Fruit fly (Drosophila melanogaster) whole organism, embryonic: ENCODE data around the gene sff.

ENCODE experiments used
- ATbp ChIP-seq: fragments of 200-800 bp; sonication (Bioruptor generic); optimal IDR thresholded peaks from 2 replicates; lab custom pipeline; 2017; ENCODE audit warnings: missing biosample characterization, mild to moderate bottlenecking, missing genetic modification characterization, missing genetic modification reagents
- CG1024 ChIP-seq: fragments of 200-800 bp; sonication (Bioruptor generic); IDR thresholded peaks from 2 replicates; pipeline ENCODE4 v1.3.6; 2022; ENCODE audit warnings: missing biosample characterization, missing genetic modification characterization
- CG10654 ChIP-seq: fragments of 200-800 bp; sonication (Bioruptor generic); optimal IDR thresholded peaks from 2 replicates; lab custom pipeline; 2016; ENCODE audit warnings: missing biosample characterization, missing genetic modification characterization
- CG10959 ChIP-seq: fragments of 200-800 bp; sonication (Bioruptor generic); IDR thresholded peaks from 2 replicates; pipeline ENCODE4 v1.3.6; 2022; ENCODE audit warnings: missing biosample characterization, missing genetic modification characterization
- CG14710 ChIP-seq: fragments of 200-800 bp; sonication (Bioruptor generic); optimal IDR thresholded peaks from 3 replicates; lab custom pipeline; 2019; ENCODE audit warnings: missing biosample characterization, mild to moderate bottlenecking, missing genetic modification characterization, moderate library complexity
- CG15479 ChIP-seq: fragments of 200-800 bp; sonication (Bioruptor generic); optimal IDR thresholded peaks from 3 replicates; lab custom pipeline; 2019; ENCODE audit warnings: missing biosample characterization, mild to moderate bottlenecking, missing genetic modification characterization, moderate library complexity
- CG15601 ChIP-seq: fragments of 200-800 bp; sonication (Bioruptor generic); optimal IDR thresholded peaks from 3 replicates; lab custom pipeline; 2019; ENCODE audit warnings: missing biosample characterization, mild to moderate bottlenecking, missing genetic modification characterization, moderate library complexity
- CG17186 ChIP-seq: fragments of 200-800 bp; sonication (Bioruptor generic); optimal IDR thresholded peaks from 3 replicates; lab custom pipeline; 2017; ENCODE audit warnings: missing biosample characterization, missing genetic modification reagents, missing genetic modification characterization
- CG17829 ChIP-seq: fragments of 200-800 bp; optimal IDR thresholded peaks from 2 replicates; lab custom pipeline; 2019; ENCODE audit warnings: missing biosample characterization, mild to moderate bottlenecking, missing genetic modification characterization, moderate library complexity
- CG33213 ChIP-seq: fragments of 200-800 bp; sonication (Bioruptor generic); optimal IDR thresholded peaks from 3 replicates; lab custom pipeline; 2016; ENCODE audit warnings: missing biosample characterization, missing genetic modification characterization
- CG4282 ChIP-seq: fragments of 200-800 bp; sonication (Bioruptor generic); optimal IDR thresholded peaks from 2 replicates; lab custom pipeline; 2016; ENCODE audit warnings: missing biosample characterization, missing genetic modification characterization
- CG7745 ChIP-seq: fragments of 200-800 bp; sonication (Bioruptor generic); optimal IDR thresholded peaks from 2 replicates; lab custom pipeline; 2018; ENCODE audit warnings: missing biosample characterization, mild to moderate bottlenecking, missing genetic modification characterization, moderate library complexity
- CG9437 ChIP-seq: fragments of 200-800 bp; sonication (Bioruptor generic); optimal IDR thresholded peaks from 2 replicates; lab custom pipeline; 2018; ENCODE audit warnings: missing biosample characterization, mild to moderate bottlenecking, missing genetic modification characterization
- ERR ChIP-seq: fragments of 200-800 bp; sonication (Bioruptor generic); optimal IDR thresholded peaks from 2 replicates; lab custom pipeline; 2016; ENCODE audit warnings: missing biosample characterization, missing genetic modification characterization
- Ets97D ChIP-seq: fragments of 200-800 bp; sonication (Bioruptor generic); optimal IDR thresholded peaks from 3 replicates; lab custom pipeline; 2016; ENCODE audit warnings: missing biosample characterization, missing genetic modification characterization
- Hsf ChIP-seq: fragments of 200-800 bp; sonication (Bioruptor generic); optimal IDR thresholded peaks from 3 replicates; lab custom pipeline; 2016; ENCODE audit warnings: missing biosample characterization, missing genetic modification characterization
- Lhr ChIP-seq: fragments of 200-800 bp; sonication (Bioruptor generic); optimal IDR thresholded peaks from 3 replicates; lab custom pipeline; 2017; ENCODE audit warnings: mild to moderate bottlenecking, missing biosample characterization, missing genetic modification reagents, missing genetic modification characterization
- Max ChIP-seq: fragments of 200-800 bp; sonication (Bioruptor generic); optimal IDR thresholded peaks from 2 replicates; lab custom pipeline; 2016; ENCODE audit warnings: missing biosample characterization, mild to moderate bottlenecking, missing genetic modification characterization
- Med ChIP-seq: fragments of 200-800 bp; sonication (Bioruptor generic); peaks from one replicate; lab custom pipeline; 2016; ENCODE audit warnings: missing biosample characterization, missing genetic modification characterization, mild to moderate bottlenecking, inconsistent platforms, moderate library complexity
- NK7.1 ChIP-seq: fragments of 200-800 bp; sonication (Bioruptor generic); optimal IDR thresholded peaks from 3 replicates; lab custom pipeline; 2016; ENCODE audit warnings: missing biosample characterization, missing genetic modification characterization
- PHDP ChIP-seq: fragments of 200-800 bp; sonication (Bioruptor generic); optimal IDR thresholded peaks from 3 replicates; lab custom pipeline; 2018; ENCODE audit warnings: missing biosample characterization, mild to moderate bottlenecking, missing genetic modification characterization, moderate library complexity
- Rx ChIP-seq: fragments of 200-800 bp; sonication (Bioruptor generic); IDR thresholded peaks from 2 replicates; pipeline ENCODE4 v1.3.6; 2022; ENCODE audit warnings: missing biosample characterization, missing genetic modification characterization
- Spps ChIP-seq: fragments of 200-800 bp; sonication (Bioruptor generic); optimal IDR thresholded peaks from 2 replicates; lab custom pipeline; 2018; ENCODE audit warnings: missing biosample characterization, mild to moderate bottlenecking, missing genetic modification characterization
- Sry-δ ChIP-seq: fragments of 200-800 bp; sonication (Bioruptor generic); optimal IDR thresholded peaks from 2 replicates; lab custom pipeline; 2016; ENCODE audit warnings: missing biosample characterization, missing genetic modification characterization
- TFAM ChIP-seq: fragments of 200-800 bp; sonication (Bioruptor generic); optimal IDR thresholded peaks from 2 replicates; lab custom pipeline; 2017; ENCODE audit warnings: missing biosample characterization, missing genetic modification characterization, inconsistent platforms
- Vsx1 ChIP-seq: fragments of 200-800 bp; sonication (Bioruptor generic); optimal IDR thresholded peaks from 2 replicates; lab custom pipeline; 2017; ENCODE audit warnings: missing biosample characterization, mild to moderate bottlenecking, missing genetic modification characterization, missing genetic modification reagents
- YL-1 ChIP-seq: fragments of 200-800 bp; sonication (Bioruptor generic); optimal IDR thresholded peaks from 3 replicates; lab custom pipeline; 2017; ENCODE audit warnings: missing biosample characterization, mild to moderate bottlenecking, missing genetic modification characterization
- bbx ChIP-seq: fragments of 200-800 bp; sonication (Bioruptor generic); IDR thresholded peaks from 2 replicates; pipeline ENCODE4 v1.3.6; 2022; ENCODE audit warnings: missing biosample characterization, missing genetic modification characterization; ENCODE audit not compliant: partially characterized antibody
- bcd ChIP-seq: fragments of 200-800 bp; sonication (Bioruptor generic); optimal IDR thresholded peaks from 2 replicates; lab custom pipeline; 2017; ENCODE audit warnings: missing biosample characterization, mild to moderate bottlenecking, missing genetic modification characterization
- br ChIP-seq: fragments of >200 bp; optimal IDR thresholded peaks from 2 replicates; lab custom pipeline; 2017
- dmrt11E ChIP-seq: fragments of 200-800 bp; sonication (Bioruptor generic); optimal IDR thresholded peaks from 3 replicates; lab custom pipeline; 2018; ENCODE audit warnings: missing biosample characterization, mild to moderate bottlenecking, missing genetic modification characterization, moderate library complexity
- dysf ChIP-seq: fragments of 200-800 bp; sonication (Bioruptor generic); IDR thresholded peaks from 3 replicates; pipeline ENCODE4 v1.3.6; 2022; ENCODE audit warnings: missing biosample characterization, missing genetic modification characterization
- gfzf ChIP-seq: fragments of 200-800 bp; sonication (Bioruptor generic); optimal IDR thresholded peaks from 2 replicates; lab custom pipeline; 2016; ENCODE audit warnings: missing biosample characterization, mild to moderate bottlenecking, missing genetic modification characterization, moderate library complexity
- gro ChIP-seq: fragments of 200-800 bp; sonication (Bioruptor generic); optimal IDR thresholded peaks from 2 replicates; lab custom pipeline; 2016; ENCODE audit warnings: missing biosample characterization, missing genetic modification characterization
- her ChIP-seq: fragments of 200-800 bp; sonication (Bioruptor generic); optimal IDR thresholded peaks from 2 replicates; lab custom pipeline; 2016; ENCODE audit warnings: missing biosample characterization, missing genetic modification characterization
- hkb ChIP-seq, 2 experiments: fragments of 200-800 bp in 1 of 2; fragments of >200 bp in 1 of 2; sonication (Bioruptor generic) in 1 of 2; IDR thresholded peaks in 1 of 2; optimal IDR thresholded peaks in 1 of 2; 2 replicates each; pipeline versions ENCODE4 v1.3.6 to Lab custom; 2017 to 2022; ENCODE audit warnings: missing biosample characterization in 1 of 2, missing genetic modification characterization in 1 of 2
- jumu ChIP-seq: fragments of 200-800 bp; sonication (Bioruptor generic); optimal IDR thresholded peaks from 3 replicates; lab custom pipeline; 2016; ENCODE audit warnings: missing biosample characterization, missing genetic modification characterization
- lilli ChIP-seq: fragments of 200-800 bp; sonication (Bioruptor generic); optimal IDR thresholded peaks from 3 replicates; lab custom pipeline; 2016; ENCODE audit warnings: missing biosample characterization, missing genetic modification characterization
- lmd ChIP-seq: fragments of 200-800 bp; sonication (Bioruptor generic); IDR thresholded peaks from 2 replicates; pipeline ENCODE4 v1.3.6; 2022; ENCODE audit warnings: missing biosample characterization, missing genetic modification characterization
- maf-S ChIP-seq: fragments of 200-800 bp; sonication (Bioruptor generic); optimal IDR thresholded peaks from 2 replicates; lab custom pipeline; 2016; ENCODE audit warnings: missing biosample characterization, missing genetic modification characterization
- nau ChIP-seq: fragments of 200-800 bp; sonication (Bioruptor generic); optimal IDR thresholded peaks from 3 replicates; lab custom pipeline; 2017; ENCODE audit warnings: missing biosample characterization, mild to moderate bottlenecking, missing genetic modification characterization, missing genetic modification reagents
- oc ChIP-seq: fragments of 200-800 bp; sonication (Bioruptor generic); optimal IDR thresholded peaks from 2 replicates; lab custom pipeline; 2018; ENCODE audit warnings: missing biosample characterization, mild to moderate bottlenecking, missing genetic modification characterization, moderate library complexity
- onecut ChIP-seq: fragments of 200-800 bp; sonication (Bioruptor generic); IDR thresholded peaks from 2 replicates; pipeline ENCODE4 v1.3.6; 2022; ENCODE audit warnings: missing biosample characterization, missing genetic modification characterization
- org-1 ChIP-seq: fragments of 200-800 bp; sonication (Bioruptor generic); optimal IDR thresholded peaks from 2 replicates; lab custom pipeline; 2017; ENCODE audit warnings: missing biosample characterization, missing genetic modification characterization
- pb ChIP-seq: fragments of 200-800 bp; sonication (Bioruptor generic); optimal IDR thresholded peaks from 3 replicates; lab custom pipeline; 2016; ENCODE audit warnings: missing biosample characterization, missing genetic modification characterization
- psq ChIP-seq: fragments of 200-800 bp; sonication (Bioruptor generic); optimal IDR thresholded peaks from 2 replicates; lab custom pipeline; 2017; ENCODE audit warnings: missing biosample characterization, missing genetic modification characterization
- pzg ChIP-seq: fragments of 200-800 bp; sonication (Bioruptor generic); optimal IDR thresholded peaks from 3 replicates; lab custom pipeline; 2018; ENCODE audit warnings: missing biosample characterization, mild to moderate bottlenecking, missing genetic modification characterization, moderate library complexity
- wdn ChIP-seq: fragments of 200-800 bp; sonication (Bioruptor generic); IDR thresholded peaks from 2 replicates; pipeline ENCODE4 v1.3.6; 2022; ENCODE audit warnings: missing biosample characterization, missing genetic modification characterization
- zfh1 ChIP-seq: fragments of 200-800 bp; sonication (Bioruptor generic); IDR thresholded peaks from 3 replicates; pipeline ENCODE4 v1.3.6; 2022; ENCODE audit warnings: missing biosample characterization, missing genetic modification characterization

Gene sff

dm6 chr3L:15967588-15968500, 43.2 kb upstream of the sff start, which contains the start of the genes Brr2 and CG10516 (continued):
- TF ChIP-seq Rx (GFP tag; lab: Robert Waterston, UW): no peak
- no peak for TF ChIP-seq Spps (tag; lab: Kevin White, UChicago)
- TF ChIP-seq CG15601: no peak
- TF ChIP-seq lilli (GFP tag; lab: Kevin White, UChicago): peak; percentile 60
- no peak for TF ChIP-seq org-1 (GFP tag; lab: Kevin White, UChicago)
- peak; percentile 80 for TF ChIP-seq pzg (GFP tag; lab: Kevin White, UChicago)
- no peak for TF ChIP-seq CG4282 (GFP tag; lab: Kevin White, UChicago)
- no peak for TF ChIP-seq ERR (GFP tag; lab: Kevin White, UChicago)
- no peak for TF ChIP-seq dysf (GFP tag; lab: Robert Waterston, UW)
- TF ChIP-seq jumu (GFP tag; lab: Kevin White, UChicago): peak; percentile 43
- TF ChIP-seq CG33213 (GFP tag; lab: Kevin White, UChicago): peak; percentile 43
- 0 out of 2 replicates have a peak, but pooled peaks have one; percentile 5 for TF ChIP-seq CG1024
- peak; percentile 86 for TF ChIP-seq Med (GFP tag; lab: Kevin White, UChicago)
- no peak for TF ChIP-seq nau
- TF ChIP-seq oc: no peak
- peak; percentile 59 for TF ChIP-seq onecut (GFP tag; lab: Robert Waterston, UW)
- peak; percentile 70 for TF ChIP-seq hkb (optimal IDR thresholded peaks at IDR 0.05; lab: Kevin White, UChicago)
- peak; percentile 49; the same call in 1 of the 2 replicates for TF ChIP-seq hkb (GFP tag; IDR thresholded peaks at IDR 0.05; lab: Robert Waterston, UW)
- TF ChIP-seq psq: no peak
- TF ChIP-seq CG14710 (tag; lab: Kevin White, UChicago): peak; percentile 78
- TF ChIP-seq bcd: no peak
- no peak for TF ChIP-seq NK7.1
- TF ChIP-seq pb (GFP tag; lab: Kevin White, UChicago): no peak
- TF ChIP-seq TFAM (GFP tag; lab: Kevin White, UChicago): no peak
- no peak for TF ChIP-seq zfh1
- no peak for TF ChIP-seq Vsx1
- peak; percentile 7 for TF ChIP-seq maf-S (GFP tag; lab: Kevin White, UChicago)
- peak; percentile 68 for TF ChIP-seq Max (GFP tag; lab: Kevin White, UChicago)
- TF ChIP-seq CG9437 (GFP tag; lab: Kevin White, UChicago): peak; percentile 7
- peak; percentile 87 for TF ChIP-seq YL-1 (GFP tag; lab: Kevin White, UChicago)
- TF ChIP-seq gfzf: peak; percentile 73
- no peak for TF ChIP-seq Hsf (GFP tag; lab: Kevin White, UChicago)
- peak; percentile 66 for TF ChIP-seq Ets97D (GFP tag; lab: Kevin White, UChicago)
- no peak for TF ChIP-seq CG7745 (tag; lab: Kevin White, UChicago)
- peak; percentile 27 for TF ChIP-seq her (GFP tag; lab: Kevin White, UChicago)
- TF ChIP-seq CG10959 (GFP tag; lab: Robert Waterston, UW): no peak
- TF ChIP-seq CG15479: no peak
- TF ChIP-seq PHDP: no peak
- no peak for TF ChIP-seq gro
- no peak for TF ChIP-seq bbx (GFP tag; lab: Robert Waterston, UW)
- TF ChIP-seq Sry-δ (GFP tag; lab: Kevin White, UChicago): peak; percentile 71
- peak; percentile 76 for TF ChIP-seq CG17829 (tag; lab: Kevin White, UChicago)
- no peak for TF ChIP-seq lmd (GFP tag; lab: Robert Waterston, UW)
- no peak for TF ChIP-seq ATbp (GFP tag; lab: Kevin White, UChicago)
- peak; percentile 79 for TF ChIP-seq Lhr (GFP tag; lab: Kevin White, UChicago)
- TF ChIP-seq CG17186: peak; percentile 81
- no peak for TF ChIP-seq dmrt11E (tag; lab: Kevin White, UChicago)
- peak; percentile 17 for TF ChIP-seq CG10654 (GFP tag; lab: Kevin White, UChicago)
- no peak for TF ChIP-seq wdn (GFP tag; lab: Robert Waterston, UW)
- TF ChIP-seq br (lab: Kevin White, UChicago): no peak
